Fruit fly (Drosophila melanogaster): Measurements from ENCODE around the gene GCS1.

- TF ChIP-seq EcR (GFP tag; optimal IDR thresholded peaks at IDR 0.05) (no peak), pan (optimal IDR thresholded peaks at IDR 0.05) (no peak), psq (optimal IDR thresholded peaks at IDR 0.05) (no peak), usp (GFP tag; optimal IDR thresholded peaks at IDR 0.05) (no peak), CG8478 (optimal IDR thresholded peaks at IDR 0.05) (no peak)
Observed at dm6 chrX:11378388-11378787, 30.6 kb upstream of the GCS1 start.

Data from whole organism.